Worm (Caenorhabditis elegans): ENCODE measurements around the gene ZC317.7.

DNA sequence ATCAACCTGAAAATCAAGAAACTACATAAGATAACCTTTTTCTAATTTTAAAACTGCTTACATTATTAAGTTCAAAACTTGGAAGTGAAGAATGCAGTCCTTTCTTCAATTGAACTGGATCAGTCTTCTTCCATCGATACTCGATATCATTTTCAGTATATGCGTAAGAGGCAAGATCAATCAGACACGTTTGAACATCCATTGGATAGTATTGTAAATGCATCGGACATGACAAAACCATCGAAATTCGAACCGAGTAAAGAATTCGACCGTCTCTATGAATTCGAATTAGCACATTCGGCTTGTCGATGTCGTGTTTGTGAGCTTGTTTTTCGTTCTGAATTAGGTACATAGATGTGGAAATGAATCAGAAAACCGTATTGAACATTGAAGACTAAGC lies 20.1 kb downstream of the ZC317.7 start:
- TF ChIP-seq him-1 (tag; optimal IDR thresholded peaks at IDR 0.05) (no peak), dao-5 (tag; optimal IDR thresholded peaks at IDR 0.05) (no peak), W03F9.2 (tag; optimal IDR thresholded peaks at IDR 0.05) (no peak)
